Worm (Caenorhabditis elegans): ENCODE measurements around the gene F19C7.3.

- TF ChIP-seq tlp-1 (tag; optimal IDR thresholded peaks at IDR 0.05): no peak
- no peak for TF ChIP-seq nhr-12 (tag; optimal IDR thresholded peaks at IDR 0.05)
- no peak for TF ChIP-seq aha-1 (tag; optimal IDR thresholded peaks at IDR 0.05)
- TF ChIP-seq C16A3.4 (tag; optimal IDR thresholded peaks at IDR 0.05): no peak
- TF ChIP-seq jun-1 (tag; optimal IDR thresholded peaks at IDR 0.05): no peak
- TF ChIP-seq zag-1 (tag; optimal IDR thresholded peaks at IDR 0.05): no peak
- TF ChIP-seq nhr-90 (tag; optimal IDR thresholded peaks at IDR 0.05; ENCODE audit: poor library complexity): no peak
- TF ChIP-seq alr-1 (tag; optimal IDR thresholded peaks at IDR 0.05; ENCODE audit: borderline replicate concordance): no peak
- no peak for TF ChIP-seq blmp-1 (tag; optimal IDR thresholded peaks at IDR 0.05)
- TF ChIP-seq lin-13 (GFP tag; optimal IDR thresholded peaks at IDR 0.05): no peak
These were observed 9.4 kb upstream of the F19C7.3 start for ce11 chrIV:4587532-4587931.

All from whole organism, L1 larva.